Fruit fly (Drosophila melanogaster) whole organism, embryonic: ENCODE results near the gene CG10747.
A peak's percentile ranks its signal among the peaks of the same experiment; 100 is the strongest.

ENCODE experiments used
- Bdp1 ChIP-seq: fragments of 200-800 bp; sonication (Bioruptor generic); optimal IDR thresholded peaks from 3 replicates; lab custom pipeline; 2016; ENCODE audit warnings: missing biosample characterization, missing genetic modification characterization
- CG10274 ChIP-seq: fragments of 200-800 bp; sonication (Bioruptor generic); optimal IDR thresholded peaks from 3 replicates; lab custom pipeline; 2017; ENCODE audit warnings: missing biosample characterization, mild to moderate bottlenecking, missing genetic modification characterization
- CG10565 ChIP-seq: fragments of 200-800 bp; sonication (Bioruptor generic); optimal IDR thresholded peaks from 3 replicates; lab custom pipeline; 2016; ENCODE audit warnings: missing biosample characterization, mild to moderate bottlenecking, missing genetic modification characterization
- CG11456 ChIP-seq: fragments of 200-800 bp; sonication (Bioruptor generic); IDR thresholded peaks from 3 replicates; pipeline ENCODE4 v1.3.6; 2022; ENCODE audit warnings: missing biosample characterization, missing genetic modification characterization
- CG11696 ChIP-seq: fragments of 200-800 bp; sonication (Bioruptor generic); IDR thresholded peaks from 2 replicates; pipeline ENCODE4 v1.3.6; 2022; ENCODE audit warnings: missing biosample characterization, missing genetic modification characterization
- CG12659 ChIP-seq: fragments of 200-800 bp; sonication (Bioruptor generic); optimal IDR thresholded peaks from 3 replicates; lab custom pipeline; 2017; ENCODE audit warnings: mild to moderate bottlenecking, missing biosample characterization, missing genetic modification reagents, missing genetic modification characterization
- CG13287 ChIP-seq: fragments of 200-800 bp; sonication (Bioruptor generic); IDR thresholded peaks from 2 replicates; pipeline ENCODE4 v1.3.6; 2022; ENCODE audit warnings: missing biosample characterization, missing genetic modification characterization; ENCODE audit not compliant: partially characterized antibody
- CG13424 ChIP-seq: fragments of 200-800 bp; sonication (Bioruptor generic); optimal IDR thresholded peaks from 2 replicates; lab custom pipeline; 2019; ENCODE audit warnings: missing biosample characterization, mild to moderate bottlenecking, missing genetic modification characterization, moderate library complexity
- CG13775 ChIP-seq: fragments of 200-800 bp; sonication (Bioruptor generic); optimal IDR thresholded peaks from 3 replicates; lab custom pipeline; 2017; ENCODE audit warnings: missing biosample characterization, mild to moderate bottlenecking, missing genetic modification characterization
- CG1602 ChIP-seq: fragments of 200-800 bp; sonication (Bioruptor generic); optimal IDR thresholded peaks from 3 replicates; lab custom pipeline; 2016; ENCODE audit warnings: missing biosample characterization, missing genetic modification characterization
- CG17361 ChIP-seq: fragments of 200-800 bp; sonication (Bioruptor generic); IDR thresholded peaks from 3 replicates; pipeline ENCODE4 v1.3.6; 2022; ENCODE audit warnings: missing biosample characterization, missing genetic modification characterization
- CG2712 ChIP-seq: fragments of 200-800 bp; optimal IDR thresholded peaks from 3 replicates; lab custom pipeline; 2019; ENCODE audit warnings: missing biosample characterization, mild to moderate bottlenecking, missing genetic modification characterization, moderate library complexity
- CG3065 ChIP-seq: fragments of 200-800 bp; sonication (Bioruptor generic); optimal IDR thresholded peaks from 2 replicates; lab custom pipeline; 2016; ENCODE audit warnings: missing biosample characterization, missing genetic modification characterization
- CG7357 ChIP-seq: fragments of 200-800 bp; sonication (Bioruptor generic); IDR thresholded peaks from 3 replicates; pipeline ENCODE4 v1.3.6; 2022; ENCODE audit warnings: missing biosample characterization, missing genetic modification characterization
- CG7556 ChIP-seq: fragments of 200-800 bp; sonication (Bioruptor generic); optimal IDR thresholded peaks from 2 replicates; lab custom pipeline; 2017; ENCODE audit warnings: missing biosample characterization, mild to moderate bottlenecking, missing genetic modification characterization
- CG7745 ChIP-seq: fragments of 200-800 bp; sonication (Bioruptor generic); optimal IDR thresholded peaks from 2 replicates; lab custom pipeline; 2018; ENCODE audit warnings: missing biosample characterization, mild to moderate bottlenecking, missing genetic modification characterization, moderate library complexity
- CG9609 ChIP-seq: fragments of 200-800 bp; sonication (Bioruptor generic); optimal IDR thresholded peaks from 3 replicates; lab custom pipeline; 2016; ENCODE audit warnings: missing biosample characterization, missing genetic modification characterization
- Dip2 ChIP-seq: fragments of 200-800 bp; sonication (Bioruptor generic); IDR thresholded peaks from 2 replicates; pipeline ENCODE4 v1.3.6; 2022; ENCODE audit warnings: missing biosample characterization, missing genetic modification characterization
- Dip3 ChIP-seq: fragments of 200-800 bp; sonication (Bioruptor generic); optimal IDR thresholded peaks from 3 replicates; lab custom pipeline; 2016; ENCODE audit warnings: missing biosample characterization, missing genetic modification characterization
- Dref ChIP-seq: fragments of 200-800 bp; sonication (Bioruptor generic); IDR thresholded peaks from 2 replicates; pipeline ENCODE4 v1.3.6; 2022; ENCODE audit warnings: missing biosample characterization, missing genetic modification characterization
- Eip74EF ChIP-seq, 2 experiments: fragments of 200-800 bp in 1 of 2; fragments of >200 bp in 1 of 2; sonication (Bioruptor generic) in 1 of 2; optimal IDR thresholded peaks; 2 replicates each; lab custom pipeline; 2017 to 2019; ENCODE audit warnings: missing biosample characterization in 2 of 2, missing genetic modification characterization in 2 of 2, mild to moderate bottlenecking in 1 of 2, moderate library complexity in 1 of 2
- Hey ChIP-seq: fragments of 200-800 bp; sonication (Bioruptor generic); optimal IDR thresholded peaks from 3 replicates; lab custom pipeline; 2018; ENCODE audit warnings: missing biosample characterization, mild to moderate bottlenecking, missing genetic modification characterization
- Hr3 ChIP-seq: fragments of 200-800 bp; sonication (Bioruptor generic); optimal IDR thresholded peaks from 3 replicates; lab custom pipeline; 2016; ENCODE audit warnings: missing biosample characterization, missing genetic modification characterization
- Hr78 ChIP-seq, 2 experiments: fragments of 200-800 bp in 1 of 2; fragments of >200 bp in 1 of 2; sonication (Bioruptor generic) in 1 of 2; optimal IDR thresholded peaks; 2 replicates each; lab custom pipeline; 2017 to 2019; ENCODE audit warnings: missing biosample characterization in 2 of 2, missing genetic modification characterization in 2 of 2, mild to moderate bottlenecking in 1 of 2, moderate library complexity in 1 of 2
- Mad ChIP-seq: fragments of 200-800 bp; sonication (Bioruptor generic); optimal IDR thresholded peaks from 2 replicates; lab custom pipeline; 2016; ENCODE audit warnings: missing biosample characterization, missing genetic modification characterization
- Max ChIP-seq: fragments of 200-800 bp; sonication (Bioruptor generic); optimal IDR thresholded peaks from 2 replicates; lab custom pipeline; 2016; ENCODE audit warnings: missing biosample characterization, mild to moderate bottlenecking, missing genetic modification characterization
- Myb ChIP-seq: fragments of 200-800 bp; sonication (Bioruptor generic); optimal IDR thresholded peaks from 2 replicates; lab custom pipeline; 2016; ENCODE audit warnings: missing biosample characterization, missing genetic modification characterization
- NfI ChIP-seq: fragments of 200-800 bp; sonication (Bioruptor generic); optimal IDR thresholded peaks from 3 replicates; lab custom pipeline; 2018; ENCODE audit warnings: missing biosample characterization, mild to moderate bottlenecking, missing genetic modification characterization, moderate library complexity
- Opbp ChIP-seq: fragments of 200-800 bp; sonication (Bioruptor generic); IDR thresholded peaks from 3 replicates; pipeline ENCODE4 v1.3.6; 2022; ENCODE audit warnings: missing biosample characterization, missing genetic modification characterization; ENCODE audit not compliant: partially characterized antibody
- Sox100B ChIP-seq: fragments of 200-800 bp; sonication (Bioruptor generic); optimal IDR thresholded peaks from 3 replicates; lab custom pipeline; 2018; ENCODE audit warnings: missing biosample characterization, mild to moderate bottlenecking, missing genetic modification characterization
- chinmo ChIP-seq: fragments of 200-800 bp; sonication (Bioruptor generic); IDR thresholded peaks from 4 replicates; pipeline ENCODE4 v1.3.6; 2022; ENCODE audit warnings: missing biosample characterization, missing genetic modification characterization; ENCODE audit not compliant: partially characterized antibody
- chm ChIP-seq: fragments of 200-800 bp; sonication (Bioruptor generic); IDR thresholded peaks from 2 replicates; pipeline ENCODE4 v1.3.6; 2022; ENCODE audit warnings: missing biosample characterization, missing genetic modification characterization
- crp ChIP-seq, 2 experiments: fragments of 200-800 bp; sonication (Bioruptor generic); optimal IDR thresholded peaks; 2 replicates in 1 of 2; 3 replicates in 1 of 2; lab custom pipeline; 2017; ENCODE audit warnings: missing biosample characterization in 2 of 2, missing genetic modification characterization in 2 of 2, mild to moderate bottlenecking in 1 of 2, moderate library complexity in 1 of 2
- dmrt11E ChIP-seq: fragments of 200-800 bp; sonication (Bioruptor generic); optimal IDR thresholded peaks from 3 replicates; lab custom pipeline; 2018; ENCODE audit warnings: missing biosample characterization, mild to moderate bottlenecking, missing genetic modification characterization, moderate library complexity
- exex ChIP-seq: fragments of 200-800 bp; sonication (Bioruptor generic); optimal IDR thresholded peaks from 4 replicates; lab custom pipeline; 2018; ENCODE audit warnings: missing biosample characterization, mild to moderate bottlenecking, missing genetic modification characterization, moderate library complexity
- gsb-n ChIP-seq: fragments of 200-800 bp; sonication (Bioruptor generic); optimal IDR thresholded peaks from 3 replicates; lab custom pipeline; 2018; ENCODE audit warnings: missing biosample characterization, mild to moderate bottlenecking, missing genetic modification characterization
- hbn ChIP-seq: fragments of 200-800 bp; sonication (Bioruptor generic); IDR thresholded peaks from 2 replicates; pipeline ENCODE4 v1.3.6; 2022; ENCODE audit warnings: missing biosample characterization, missing genetic modification characterization; ENCODE audit not compliant: partially characterized antibody
- lab ChIP-seq: fragments of 200-800 bp; sonication (Bioruptor generic); optimal IDR thresholded peaks from 3 replicates; lab custom pipeline; 2017; ENCODE audit warnings: missing biosample characterization, missing genetic modification characterization, mild to moderate bottlenecking, moderate library complexity, missing genetic modification reagents
- mam ChIP-seq: fragments of 200-800 bp; sonication (Bioruptor generic); optimal IDR thresholded peaks from 3 replicates; lab custom pipeline; 2016; ENCODE audit warnings: missing biosample characterization, missing genetic modification characterization
- nau ChIP-seq: fragments of 200-800 bp; sonication (Bioruptor generic); optimal IDR thresholded peaks from 3 replicates; lab custom pipeline; 2017; ENCODE audit warnings: missing biosample characterization, mild to moderate bottlenecking, missing genetic modification characterization, missing genetic modification reagents
- nerfin-1 ChIP-seq: fragments of 200-800 bp; sonication (Bioruptor generic); optimal IDR thresholded peaks from 3 replicates; lab custom pipeline; 2019; ENCODE audit warnings: missing biosample characterization, mild to moderate bottlenecking, missing genetic modification characterization, moderate library complexity
- pan ChIP-seq, 4 experiments: fragments of >200 bp in 3 of 4; fragments of 200-800 bp in 1 of 4; sonication (Bioruptor generic) in 1 of 4; optimal IDR thresholded peaks in 3 of 4; IDR thresholded peaks in 1 of 4; 2 replicates each; pipeline versions ENCODE4 v1.3.6 to Lab custom; 2017 to 2022; ENCODE audit warnings: missing biosample characterization in 2 of 4, missing genetic modification characterization in 2 of 4, mixed read lengths in 1 of 4
- pzg ChIP-seq: fragments of 200-800 bp; sonication (Bioruptor generic); optimal IDR thresholded peaks from 3 replicates; lab custom pipeline; 2018; ENCODE audit warnings: missing biosample characterization, mild to moderate bottlenecking, missing genetic modification characterization, moderate library complexity
- slbo ChIP-seq: fragments of 200-800 bp; sonication (Bioruptor generic); IDR thresholded peaks from 2 replicates; pipeline ENCODE4 v1.3.6; 2022; ENCODE audit warnings: missing biosample characterization, missing genetic modification characterization
- slou ChIP-seq: fragments of 200-800 bp; sonication (Bioruptor generic); optimal IDR thresholded peaks from 3 replicates; lab custom pipeline; 2016; ENCODE audit warnings: missing biosample characterization, missing genetic modification characterization
- stwl ChIP-seq: fragments of 200-800 bp; sonication (Bioruptor generic); optimal IDR thresholded peaks from 3 replicates; lab custom pipeline; 2018; ENCODE audit warnings: missing biosample characterization, mild to moderate bottlenecking, missing genetic modification characterization, moderate library complexity
- tna ChIP-seq: fragments of 200-800 bp; sonication (Bioruptor generic); IDR thresholded peaks from 2 replicates; pipeline ENCODE4 v1.3.6; 2022; ENCODE audit warnings: missing biosample characterization, missing genetic modification characterization; ENCODE audit not compliant: partially characterized antibody
- zen ChIP-seq: fragments of 200-800 bp; sonication (Bioruptor generic); optimal IDR thresholded peaks from 3 replicates; lab custom pipeline; 2018; ENCODE audit warnings: missing biosample characterization, mild to moderate bottlenecking, missing genetic modification characterization, moderate library complexity

The CG10747 gene

DNA sequence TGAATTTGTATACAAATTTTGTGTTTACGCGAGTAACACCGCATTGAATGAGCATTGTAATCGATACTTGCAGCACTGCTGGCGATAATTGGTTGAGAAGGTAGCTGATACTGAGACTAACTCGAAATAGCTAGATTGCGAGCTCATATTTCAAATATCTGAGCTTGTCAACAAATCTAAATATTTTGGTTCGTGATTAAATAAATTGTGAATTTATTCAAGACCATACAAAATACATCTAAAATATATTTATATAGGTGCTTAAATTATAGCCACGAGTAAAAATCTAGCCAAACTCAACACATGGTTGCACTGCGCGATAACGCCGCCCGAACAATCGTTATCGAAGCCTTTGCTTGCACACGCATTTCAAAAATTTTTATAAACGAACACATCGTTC, 2.6 kb upstream of the CG10747 start, which contains the start of the genes Taf13 and nesd (continued):
- TF ChIP-seq slbo (GFP tag; lab: Robert Waterston, UW) (peak; percentile 46), slou (GFP tag; lab: Kevin White, UChicago) (peak; percentile 33), stwl (tag; lab: Kevin White, UChicago) (peak; percentile 63), chinmo (GFP tag; lab: Robert Waterston, UW) (0 out of 4 replicates have a peak, but pooled peaks have one; percentile 35), CG10274 (no peak), hbn (GFP tag; lab: Robert Waterston, UW) (peak; percentile 67; the same call in 1 of the 2 replicates), pzg (peak; percentile 76), CG7556 (peak; percentile 1), tna (GFP tag; lab: Robert Waterston, UW) (peak; percentile 52; the same call in 1 of the 2 replicates), chm (GFP tag; lab: Robert Waterston, UW) (no peak), CG7357 (GFP tag; lab: Robert Waterston, UW) (no peak), nau (GFP tag; lab: Kevin White, UChicago) (no peak), dmrt11E (tag; lab: Kevin White, UChicago) (peak; percentile 46), NfI (GFP tag; lab: Kevin White, UChicago) (peak; percentile 46), CG9609 (GFP tag; lab: Kevin White, UChicago) (peak; percentile 0), Myb (GFP tag; lab: Kevin White, UChicago) (peak; percentile 73), CG11456 (GFP tag; lab: Robert Waterston, UW) (no peak), Sox100B (GFP tag; lab: Kevin White, UChicago) (peak; percentile 33), mam (GFP tag; lab: Kevin White, UChicago) (peak; percentile 40), CG13424 (tag; lab: Kevin White, UChicago) (peak; percentile 66), CG12659 (GFP tag; lab: Kevin White, UChicago) (peak; percentile 60), Opbp (GFP tag; lab: Robert Waterston, UW) (no peak; the same call in 2 of the 3 replicates), CG13775 (peak; percentile 52), nerfin-1 (peak; percentile 39), crp (GFP tag; optimal IDR thresholded peaks at IDR 0.05; lab: Kevin White, UChicago) (peak in 1 of 2 experiments; percentile 52), Hr78 (GFP tag; optimal IDR thresholded peaks at IDR 0.05; lab: Kevin White, UChicago) (no peak), Mad (GFP tag; lab: Kevin White, UChicago) (peak; percentile 1), CG7745 (no peak), CG1602 (GFP tag; lab: Kevin White, UChicago) (no peak), lab (GFP tag; lab: Kevin White, UChicago) (peak; percentile 20), pan (optimal IDR thresholded peaks at IDR 0.05; lab: Kevin White, UChicago) (no peak), pan (GFP tag; optimal IDR thresholded peaks at IDR 0.05 in 1 of 2, IDR thresholded peaks at IDR 0.05 in 1 of 2) (no peak), CG10565 (GFP tag; lab: Kevin White, UChicago) (no peak), zen (peak; percentile 42), CG13287 (GFP tag; lab: Robert Waterston, UW) (peak; percentile 82), Bdp1 (GFP tag; lab: Kevin White, UChicago) (peak; percentile 1), Max (GFP tag; lab: Kevin White, UChicago) (peak; percentile 64), Dref (GFP tag; lab: Robert Waterston, UW) (peak; percentile 81), CG17361 (peak; percentile 77), CG3065 (no peak), Dip3 (peak; percentile 13), CG11696 (GFP tag; lab: Robert Waterston, UW) (no peak), Eip74EF (GFP tag; optimal IDR thresholded peaks at IDR 0.05; lab: Kevin White, UChicago) (no peak), Dip2 (no peak), Hey (tag; lab: Kevin White, UChicago) (no peak), exex (peak; percentile 20), gsb-n (tag; lab: Kevin White, UChicago) (no peak), Hr3 (peak; percentile 20), CG2712 (tag; lab: Kevin White, UChicago) (peak; percentile 64)
